Worm (Caenorhabditis elegans) whole organism, mixed stage, embryonic: ENCODE data around the gene C50E3.15.

Experiments used
- bed-3 ChIP-seq: fragments of 200-800 bp; sonication (Bioruptor generic); optimal IDR thresholded peaks from 3 replicates; lab custom pipeline; 2018; ENCODE audit warnings: mild to moderate bottlenecking, missing genetic modification characterization, moderate library complexity, missing compliant biosample characterization
- ceh-39 ChIP-seq: fragments of 150-350 bp; optimal IDR thresholded peaks from 2 replicates; lab custom pipeline; 2014; ENCODE audit warnings: missing biosample characterization, missing genetic modification characterization
- ceh-43 ChIP-seq: fragments of 200-800 bp; sonication (Bioruptor generic); optimal IDR thresholded peaks from 2 replicates; lab custom pipeline; 2018; ENCODE audit warnings: mild to moderate bottlenecking, missing genetic modification characterization, moderate library complexity, missing compliant biosample characterization
- ceh-83 ChIP-seq: fragments of 200-800 bp; sonication (Bioruptor generic); optimal IDR thresholded peaks from 2 replicates; lab custom pipeline; 2018; ENCODE audit warnings: mild to moderate bottlenecking, missing genetic modification characterization, missing compliant biosample characterization
- ces-1 ChIP-seq: fragments of 150-350 bp; optimal IDR thresholded peaks from 2 replicates; lab custom pipeline; 2014; ENCODE audit warnings: missing biosample characterization, missing genetic modification reagents, missing genetic modification characterization
- cnd-1 ChIP-seq: fragments of 200-800 bp; sonication (Bioruptor generic); optimal IDR thresholded peaks from 2 replicates; lab custom pipeline; 2018; ENCODE audit warnings: mild to moderate bottlenecking, missing genetic modification characterization, missing compliant biosample characterization
- drap-1 ChIP-seq: fragments of 200-800 bp; sonication (Bioruptor generic); optimal IDR thresholded peaks from 3 replicates; lab custom pipeline; 2018; ENCODE audit warnings: mild to moderate bottlenecking, missing genetic modification characterization, missing compliant biosample characterization
- elt-1 ChIP-seq: sonication (generic microtip); optimal IDR thresholded peaks from 2 replicates; lab custom pipeline; 2017; ENCODE audit warnings: missing genetic modification characterization, mild to moderate bottlenecking, missing compliant biosample characterization, antibody characterized with exemption, moderate library complexity, borderline replicate concordance; ENCODE audit not compliant: insufficient read depth
- flh-1 ChIP-seq: fragments of 200-800 bp; sonication (Bioruptor generic); optimal IDR thresholded peaks from 2 replicates; lab custom pipeline; 2018; ENCODE audit warnings: mild to moderate bottlenecking, missing genetic modification characterization, moderate library complexity, missing compliant biosample characterization
- ham-2 ChIP-seq: fragments of 200-800 bp; sonication (Bioruptor generic); optimal IDR thresholded peaks from 2 replicates; lab custom pipeline; 2018; ENCODE audit warnings: mild to moderate bottlenecking, missing genetic modification characterization, missing compliant biosample characterization
- hlh-1 ChIP-seq: fragments of 150-350 bp; optimal IDR thresholded peaks from 2 replicates; lab custom pipeline; 2014; ENCODE audit warnings: missing biosample characterization, missing genetic modification reagents, missing genetic modification characterization
- lin-32 ChIP-seq: fragments of 200-800 bp; sonication (Bioruptor generic); optimal IDR thresholded peaks from 2 replicates; lab custom pipeline; 2018; ENCODE audit warnings: mild to moderate bottlenecking, missing genetic modification characterization, missing compliant biosample characterization
- lsy-2 ChIP-seq: fragments of 150-350 bp; optimal IDR thresholded peaks from 2 replicates; lab custom pipeline; 2014; ENCODE audit warnings: missing biosample characterization, missing genetic modification characterization
- mep-1 ChIP-seq: fragments of 150-350 bp; optimal IDR thresholded peaks from 2 replicates; lab custom pipeline; 2017; ENCODE audit warnings: missing biosample characterization, missing genetic modification reagents, missing genetic modification characterization, inconsistent platforms
- nhr-12 ChIP-seq: fragments of 150-350 bp; optimal IDR thresholded peaks from 2 replicates; lab custom pipeline; 2014; ENCODE audit warnings: missing biosample characterization, missing genetic modification characterization
- nhr-2 ChIP-seq: fragments of 150-350 bp; optimal IDR thresholded peaks from 2 replicates; lab custom pipeline; 2014; ENCODE audit warnings: missing biosample characterization, missing genetic modification characterization
- nhr-237 ChIP-seq: fragments of 150-350 bp; optimal IDR thresholded peaks from 2 replicates; lab custom pipeline; 2014; ENCODE audit warnings: missing biosample characterization, missing genetic modification characterization
- nhr-28 ChIP-seq: fragments of 150-350 bp; optimal IDR thresholded peaks from 2 replicates; lab custom pipeline; 2014; ENCODE audit warnings: missing biosample characterization, missing genetic modification characterization
- pha-4 ChIP-seq: fragments of 150-350 bp; optimal IDR thresholded peaks from 2 replicates; lab custom pipeline; 2018; ENCODE audit warnings: missing biosample characterization, missing genetic modification reagents, missing genetic modification characterization
- snpc-4 ChIP-seq: fragments of 150-350 bp; optimal IDR thresholded peaks from 2 replicates; lab custom pipeline; 2014; ENCODE audit warnings: missing biosample characterization, missing genetic modification characterization
- sptf-1 ChIP-seq: sonication (generic microtip); optimal IDR thresholded peaks from 2 replicates; lab custom pipeline; 2017; ENCODE audit warnings: mild to moderate bottlenecking, missing genetic modification characterization, moderate library complexity, missing compliant biosample characterization
- tbx-8 ChIP-seq: fragments of 200-800 bp; sonication (Bioruptor generic); optimal IDR thresholded peaks from 2 replicates; lab custom pipeline; 2018; ENCODE audit warnings: mild to moderate bottlenecking, missing genetic modification characterization, moderate library complexity, missing compliant biosample characterization
- unc-39 ChIP-seq: fragments of 150-350 bp; optimal IDR thresholded peaks from 2 replicates; lab custom pipeline; 2014; ENCODE audit warnings: missing biosample characterization, missing genetic modification characterization
- unc-62 ChIP-seq: fragments of 150-350 bp; optimal IDR thresholded peaks from 2 replicates; lab custom pipeline; 2014; ENCODE audit warnings: missing biosample characterization, missing genetic modification reagents, missing genetic modification characterization
- zip-8 ChIP-seq: fragments of 150-350 bp; optimal IDR thresholded peaks from 2 replicates; lab custom pipeline; 2014; ENCODE audit warnings: missing biosample characterization, missing genetic modification characterization

Gene C50E3.15

DNA sequence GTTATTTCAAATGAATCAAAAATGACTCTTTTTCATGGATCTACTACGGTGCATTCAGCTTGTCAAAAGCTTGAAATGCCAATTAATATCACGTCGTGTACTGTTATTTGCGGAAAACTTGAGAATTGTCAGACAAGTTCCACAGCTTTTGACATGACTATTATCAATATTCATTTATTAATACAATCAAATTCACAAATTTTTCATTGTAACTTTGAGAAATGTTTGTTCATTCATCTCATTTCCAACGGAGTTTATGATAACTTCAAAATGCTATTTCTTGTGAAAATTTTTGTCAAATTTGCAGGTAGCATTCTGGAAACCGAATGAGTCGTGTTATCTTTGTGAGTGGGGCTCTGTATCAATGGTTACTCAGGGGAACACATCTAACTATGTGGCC, at the start of gene C50E3.15:
Gene C50E3.15 (plus strand): TSS at position 301 of the 400 bp plus-strand sequence.
- TF ChIP-seq lin-32 (GFP tag; lab: Kevin White, UChicago) = no peak
- TF ChIP-seq ceh-39 = no peak
- TF ChIP-seq nhr-12 (tag; lab: Kevin White, UChicago) = no peak
- TF ChIP-seq elt-1 (tag; lab: Kevin White, UChicago) = no peak
- no peak for TF ChIP-seq cnd-1
- TF ChIP-seq hlh-1 (tag; lab: Kevin White, UChicago) = no peak
- TF ChIP-seq nhr-28 (tag; lab: Kevin White, UChicago) = no peak
- TF ChIP-seq lsy-2 = no peak
- no peak for TF ChIP-seq drap-1 (GFP tag; lab: Kevin White, UChicago)
- no peak for TF ChIP-seq ham-2 (GFP tag; lab: Kevin White, UChicago)
- TF ChIP-seq unc-39 = no peak

DNA sequence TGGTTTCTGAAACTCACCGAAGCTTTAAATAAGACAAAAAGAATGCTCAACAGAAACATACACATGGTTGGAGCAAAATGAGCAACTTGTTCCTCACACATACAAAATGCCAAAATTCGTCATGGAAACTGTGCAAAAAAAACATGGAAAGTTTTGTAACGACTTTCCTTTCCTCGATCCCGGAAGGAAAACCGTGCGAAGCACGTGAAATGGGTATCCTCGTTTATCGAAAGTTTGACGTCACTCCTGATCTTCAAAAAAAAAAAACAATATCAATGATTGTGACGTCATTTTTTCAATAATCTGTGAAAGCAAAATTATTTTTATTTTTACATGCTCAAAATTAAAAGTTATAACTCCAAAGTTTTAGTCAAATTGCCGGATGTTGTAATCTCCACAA, 47.9 kb upstream of the C50E3.15 start, which contains the start of gene clec-212:
Gene clec-212 (minus strand): TSS at position 101 of the 400 bp plus-strand sequence.
- peak; percentile 54 for TF ChIP-seq zip-8 (tag; lab: Kevin White, UChicago)
- TF ChIP-seq nhr-2 (tag; lab: Kevin White, UChicago) = no peak

DNA sequence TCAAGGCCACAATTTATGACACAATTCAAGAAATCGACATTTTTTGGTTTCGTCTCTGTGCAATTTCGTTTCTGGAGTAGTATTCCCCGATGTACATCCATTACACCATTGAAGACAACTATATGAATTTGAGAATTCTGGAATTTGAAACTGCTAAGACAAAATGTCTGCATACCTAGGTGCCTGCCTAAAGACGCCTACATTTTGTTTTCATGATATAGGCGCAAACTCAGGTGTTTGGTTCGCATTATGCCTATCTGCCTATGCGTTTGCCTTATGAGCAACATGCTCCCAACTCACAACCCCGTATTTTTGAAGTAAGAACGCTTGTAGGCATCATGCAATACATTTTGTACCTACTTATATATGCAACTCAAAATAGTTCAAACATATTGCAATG, 47.3 kb upstream of the C50E3.15 start, which contains the start of gene F19F10.14:
Gene F19F10.14 (minus strand): TSS at position 101 of the 400 bp plus-strand sequence.
- TF ChIP-seq mep-1 (tag; lab: Kevin White, UChicago) = no peak
- no peak for TF ChIP-seq tbx-8 (GFP tag; lab: Kevin White, UChicago)
- no peak for TF ChIP-seq nhr-28 (tag; lab: Kevin White, UChicago)
- TF ChIP-seq ceh-83 (GFP tag; lab: Kevin White, UChicago) = no peak
- TF ChIP-seq nhr-237 (tag; lab: Kevin White, UChicago) = no peak
- TF ChIP-seq ceh-43 = no peak
- TF ChIP-seq, all 35 proteins: peak for 0

DNA sequence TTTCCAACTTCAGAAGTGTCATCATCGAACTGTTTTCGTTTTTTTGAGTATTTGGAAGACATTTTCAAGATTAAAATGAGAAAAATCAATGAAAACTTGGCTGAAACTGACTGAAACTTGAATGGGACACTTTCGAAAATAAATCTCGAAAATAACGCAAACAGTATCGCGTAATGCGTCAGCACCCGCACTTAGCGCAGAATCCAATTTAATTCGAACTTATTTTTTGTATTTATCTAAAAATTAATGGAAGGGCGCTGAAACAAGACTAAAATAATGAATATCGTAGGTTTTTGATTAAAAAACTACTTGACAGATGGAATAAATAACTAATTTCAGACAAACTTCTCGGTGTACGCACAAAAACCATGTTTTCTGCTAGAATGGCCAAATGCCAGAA, 42.7 kb upstream of the C50E3.15 start, which contains the start of the genes snu-66 and ints-9:
Gene snu-66 (minus strand): TSS at position 108 of the 400 bp plus-strand sequence.
Gene ints-9 (plus strand): TSS at position 240 of the 400 bp plus-strand sequence.
- TF ChIP-seq ces-1 (GFP tag; lab: Kevin White, UChicago) = peak; percentile 67
- TF ChIP-seq mep-1 (tag; lab: Kevin White, UChicago) = peak; percentile 13
- no peak for TF ChIP-seq unc-62 (GFP tag; lab: Kevin White, UChicago)
- peak; percentile 32 for TF ChIP-seq pha-4
- TF ChIP-seq zip-8 (tag; lab: Kevin White, UChicago) = no peak
- peak; percentile 6 for TF ChIP-seq hlh-1 (tag; lab: Kevin White, UChicago)

DNA sequence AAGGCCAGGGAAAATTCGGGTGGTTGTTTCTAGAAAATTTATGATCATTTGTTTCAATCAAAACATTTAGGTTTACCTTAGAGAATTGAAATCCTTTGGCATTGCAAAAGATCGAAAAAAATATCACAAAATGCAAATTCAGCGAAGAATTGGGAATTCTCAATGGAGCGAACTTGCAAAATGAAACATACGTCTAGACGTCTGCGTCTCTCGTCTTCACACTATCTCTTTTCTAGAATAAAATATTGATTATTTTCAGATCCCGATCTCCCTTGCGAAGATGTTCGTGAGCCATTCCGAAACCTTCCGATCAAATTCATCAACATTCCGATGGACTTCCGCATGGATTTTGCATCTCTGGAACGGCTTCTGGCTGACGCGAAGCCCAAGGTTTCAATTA, 37.8 kb upstream of the C50E3.15 start, which contains the start of gene ets-6:
Gene ets-6 (minus strand): TSS at position 169 of the 400 bp plus-strand sequence.
- TF ChIP-seq bed-3 (GFP tag; lab: Kevin White, UChicago) = no peak
- TF ChIP-seq nhr-237 (tag; lab: Kevin White, UChicago) = peak; percentile 30
- TF ChIP-seq flh-1 (GFP tag; lab: Kevin White, UChicago) = no peak
- peak; percentile 53 for TF ChIP-seq mep-1 (tag; lab: Kevin White, UChicago)
- peak; percentile 47 for TF ChIP-seq pha-4
- peak; percentile 48 for TF ChIP-seq ces-1 (GFP tag; lab: Kevin White, UChicago)

DNA sequence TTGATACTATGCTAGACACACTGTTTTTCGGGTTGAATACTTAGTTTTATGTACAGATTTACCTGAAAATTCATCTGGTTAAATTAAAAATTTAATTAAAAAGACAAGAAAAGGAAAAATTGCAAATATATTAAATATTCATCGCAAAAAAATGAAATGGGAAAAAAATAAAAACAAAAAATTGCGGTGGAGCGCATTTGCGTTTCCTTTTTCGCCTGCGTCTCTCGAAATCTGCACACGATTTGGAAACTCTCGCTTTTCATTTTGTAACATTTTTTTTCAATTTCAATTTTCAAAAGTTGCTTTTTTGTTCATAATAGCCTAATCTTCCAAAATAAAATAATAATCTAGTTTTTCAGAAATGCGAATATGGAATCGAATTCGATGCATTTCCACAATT, 30.6 kb upstream of the C50E3.15 start, which contains the start of the genes F19F10.11 and C50E3.5:
Gene F19F10.11 (minus strand): TSS at position 68 of the 400 bp plus-strand sequence.
Gene C50E3.5 (plus strand): TSS at position 360 of the 400 bp plus-strand sequence.
- TF ChIP-seq ces-1 (GFP tag; lab: Kevin White, UChicago) (peak; percentile 20), mep-1 (tag; lab: Kevin White, UChicago) (peak; percentile 52), lsy-2 (peak; percentile 5), snpc-4 (no peak), sptf-1 (tag; lab: Kevin White, UChicago) (no peak)
- TF ChIP-seq, all 35 proteins: peak for 3

DNA sequence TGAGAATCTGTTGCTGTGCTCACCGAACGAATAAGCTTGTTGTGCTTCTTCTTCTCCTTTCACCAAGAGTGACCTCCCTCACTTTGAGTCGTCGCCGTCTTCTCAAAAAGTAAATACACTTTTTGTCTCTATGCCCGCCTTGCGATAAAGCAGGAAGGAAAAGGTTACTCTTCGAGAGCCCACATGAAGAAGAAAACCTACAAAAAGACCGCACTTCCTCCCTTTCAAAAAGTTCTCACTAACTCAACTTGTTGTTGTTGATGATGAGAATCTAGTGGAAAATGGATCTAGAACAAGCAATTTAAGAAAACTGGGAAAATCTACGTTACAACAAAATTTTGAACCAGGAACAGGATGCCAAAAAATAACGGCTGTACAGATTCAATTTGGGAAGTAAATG, 27.8 kb upstream of the C50E3.15 start, which contains the start of gene C50E3.6:
Gene C50E3.6 (minus strand): TSS at position 101 of the 400 bp plus-strand sequence.
- no peak for TF ChIP-seq sptf-1 (tag; lab: Kevin White, UChicago)
